Worm (Caenorhabditis elegans): ENCODE results near the gene nhr-237.

- TF ChIP-seq dve-1 (tag; optimal IDR thresholded peaks at IDR 0.05; ENCODE audit: insufficient read depth) (no peak), nhr-237 (tag; optimal IDR thresholded peaks at IDR 0.05) (no peak), spr-3 (GFP tag; optimal IDR thresholded peaks at IDR 0.05) (no peak), ceh-62 (tag; optimal IDR thresholded peaks at IDR 0.05) (no peak), aly-2 (tag; optimal IDR thresholded peaks at IDR 0.05) (no peak), Y75B8A.6 (GFP tag; IDR thresholded peaks at IDR 0.05) (no peak), ztf-7 (tag; optimal IDR thresholded peaks at IDR 0.05) (no peak), lin-15B (tag; optimal IDR thresholded peaks at IDR 0.05) (no peak), hmg-1.1 (GFP tag; IDR thresholded peaks at IDR 0.05) (no peak), pha-4 (GFP tag; IDR thresholded peaks at IDR 0.05) (no peak), pha-4 (tag; optimal IDR thresholded peaks at IDR 0.05) (no peak), lin-39 (tag; optimal IDR thresholded peaks at IDR 0.05) (no peak), ceh-44 (GFP tag; IDR thresholded peaks at IDR 0.05) (no peak), unc-62 (GFP tag; optimal IDR thresholded peaks at IDR 0.05 in 1 of 2) (no peak), unc-62 (tag; optimal IDR thresholded peaks at IDR 0.05) (no peak)
These were observed 21.4 kb upstream of the nhr-237 start, which contains the start of gene irld-45 for ce11 chrV:1648000-1648399.

Data from whole organism, L4 larva.